Worm (Caenorhabditis elegans) whole organism, mixed stage, embryonic: ENCODE data around the gene T22D1.8.
A peak's percentile ranks its signal among the peaks of the same experiment; 100 is the strongest.

Experiments
- M03D4.4 ChIP-seq: sonication (generic microtip); optimal IDR thresholded peaks from 2 replicates; lab custom pipeline; 2017; ENCODE audit warnings: mild to moderate bottlenecking, missing genetic modification characterization, missing compliant biosample characterization
- bed-3 ChIP-seq: fragments of 200-800 bp; sonication (Bioruptor generic); optimal IDR thresholded peaks from 3 replicates; lab custom pipeline; 2018; ENCODE audit warnings: mild to moderate bottlenecking, missing genetic modification characterization, moderate library complexity, missing compliant biosample characterization
- blmp-1 ChIP-seq: fragments of 150-350 bp; optimal IDR thresholded peaks from 2 replicates; lab custom pipeline; 2014; ENCODE audit warnings: missing biosample characterization, missing genetic modification characterization
- ceh-39 ChIP-seq: fragments of 150-350 bp; optimal IDR thresholded peaks from 2 replicates; lab custom pipeline; 2014; ENCODE audit warnings: missing biosample characterization, missing genetic modification characterization
- ceh-43 ChIP-seq: fragments of 200-800 bp; sonication (Bioruptor generic); optimal IDR thresholded peaks from 2 replicates; lab custom pipeline; 2018; ENCODE audit warnings: mild to moderate bottlenecking, missing genetic modification characterization, moderate library complexity, missing compliant biosample characterization
- ceh-83 ChIP-seq: fragments of 200-800 bp; sonication (Bioruptor generic); optimal IDR thresholded peaks from 2 replicates; lab custom pipeline; 2018; ENCODE audit warnings: mild to moderate bottlenecking, missing genetic modification characterization, missing compliant biosample characterization
- ces-1 ChIP-seq: fragments of 150-350 bp; optimal IDR thresholded peaks from 2 replicates; lab custom pipeline; 2014; ENCODE audit warnings: missing biosample characterization, missing genetic modification reagents, missing genetic modification characterization
- cnd-1 ChIP-seq: fragments of 200-800 bp; sonication (Bioruptor generic); optimal IDR thresholded peaks from 2 replicates; lab custom pipeline; 2018; ENCODE audit warnings: mild to moderate bottlenecking, missing genetic modification characterization, missing compliant biosample characterization
- drap-1 ChIP-seq: fragments of 200-800 bp; sonication (Bioruptor generic); optimal IDR thresholded peaks from 3 replicates; lab custom pipeline; 2018; ENCODE audit warnings: mild to moderate bottlenecking, missing genetic modification characterization, missing compliant biosample characterization
- elt-1 ChIP-seq: sonication (generic microtip); optimal IDR thresholded peaks from 2 replicates; lab custom pipeline; 2017; ENCODE audit warnings: missing genetic modification characterization, mild to moderate bottlenecking, missing compliant biosample characterization, antibody characterized with exemption, moderate library complexity, borderline replicate concordance; ENCODE audit not compliant: insufficient read depth
- elt-3 ChIP-seq: fragments of 150-350 bp; optimal IDR thresholded peaks from 2 replicates; lab custom pipeline; 2014; ENCODE audit warnings: missing biosample characterization, missing genetic modification characterization
- flh-1 ChIP-seq: fragments of 200-800 bp; sonication (Bioruptor generic); optimal IDR thresholded peaks from 2 replicates; lab custom pipeline; 2018; ENCODE audit warnings: mild to moderate bottlenecking, missing genetic modification characterization, moderate library complexity, missing compliant biosample characterization
- ham-2 ChIP-seq: fragments of 200-800 bp; sonication (Bioruptor generic); optimal IDR thresholded peaks from 2 replicates; lab custom pipeline; 2018; ENCODE audit warnings: mild to moderate bottlenecking, missing genetic modification characterization, missing compliant biosample characterization
- hlh-1 ChIP-seq: fragments of 150-350 bp; optimal IDR thresholded peaks from 2 replicates; lab custom pipeline; 2014; ENCODE audit warnings: missing biosample characterization, missing genetic modification reagents, missing genetic modification characterization
- lin-13 ChIP-seq: fragments of 150-350 bp; optimal IDR thresholded peaks from 2 replicates; lab custom pipeline; 2014; ENCODE audit warnings: missing biosample characterization, missing genetic modification characterization
- lin-32 ChIP-seq: fragments of 200-800 bp; sonication (Bioruptor generic); optimal IDR thresholded peaks from 2 replicates; lab custom pipeline; 2018; ENCODE audit warnings: mild to moderate bottlenecking, missing genetic modification characterization, missing compliant biosample characterization
- lsy-2 ChIP-seq: fragments of 150-350 bp; optimal IDR thresholded peaks from 2 replicates; lab custom pipeline; 2014; ENCODE audit warnings: missing biosample characterization, missing genetic modification characterization
- mab-5 ChIP-seq: fragments of 150-350 bp; optimal IDR thresholded peaks from 2 replicates; lab custom pipeline; 2014; ENCODE audit warnings: missing biosample characterization, missing genetic modification characterization
- mep-1 ChIP-seq: fragments of 150-350 bp; optimal IDR thresholded peaks from 2 replicates; lab custom pipeline; 2017; ENCODE audit warnings: missing biosample characterization, missing genetic modification reagents, missing genetic modification characterization, inconsistent platforms
- mls-2 ChIP-seq: sonication (generic microtip); optimal IDR thresholded peaks from 2 replicates; lab custom pipeline; 2016; ENCODE audit warnings: mild to moderate bottlenecking, missing genetic modification characterization, moderate library complexity, missing compliant biosample characterization
- nhr-12 ChIP-seq: fragments of 150-350 bp; optimal IDR thresholded peaks from 2 replicates; lab custom pipeline; 2014; ENCODE audit warnings: missing biosample characterization, missing genetic modification characterization
- nhr-2 ChIP-seq: fragments of 150-350 bp; optimal IDR thresholded peaks from 2 replicates; lab custom pipeline; 2014; ENCODE audit warnings: missing biosample characterization, missing genetic modification characterization
- nhr-237 ChIP-seq: fragments of 150-350 bp; optimal IDR thresholded peaks from 2 replicates; lab custom pipeline; 2014; ENCODE audit warnings: missing biosample characterization, missing genetic modification characterization
- nhr-28 ChIP-seq: fragments of 150-350 bp; optimal IDR thresholded peaks from 2 replicates; lab custom pipeline; 2014; ENCODE audit warnings: missing biosample characterization, missing genetic modification characterization
- nhr-76 ChIP-seq: sonication (generic microtip); optimal IDR thresholded peaks from 2 replicates; lab custom pipeline; 2017; ENCODE audit warnings: missing biosample characterization, missing genetic modification characterization
- pha-4 ChIP-seq: fragments of 150-350 bp; optimal IDR thresholded peaks from 2 replicates; lab custom pipeline; 2018; ENCODE audit warnings: missing biosample characterization, missing genetic modification reagents, missing genetic modification characterization
- sem-2 ChIP-seq: fragments of 200-800 bp; sonication (Bioruptor generic); optimal IDR thresholded peaks from 2 replicates; lab custom pipeline; 2018; ENCODE audit warnings: mild to moderate bottlenecking, missing genetic modification characterization, missing compliant biosample characterization
- snpc-4 ChIP-seq: fragments of 150-350 bp; optimal IDR thresholded peaks from 2 replicates; lab custom pipeline; 2014; ENCODE audit warnings: missing biosample characterization, missing genetic modification characterization
- sptf-1 ChIP-seq: sonication (generic microtip); optimal IDR thresholded peaks from 2 replicates; lab custom pipeline; 2017; ENCODE audit warnings: mild to moderate bottlenecking, missing genetic modification characterization, moderate library complexity, missing compliant biosample characterization
- tbx-8 ChIP-seq: fragments of 200-800 bp; sonication (Bioruptor generic); optimal IDR thresholded peaks from 2 replicates; lab custom pipeline; 2018; ENCODE audit warnings: mild to moderate bottlenecking, missing genetic modification characterization, moderate library complexity, missing compliant biosample characterization
- unc-120 ChIP-seq: sonication (generic microtip); optimal IDR thresholded peaks from 2 replicates; lab custom pipeline; 2017; ENCODE audit warnings: missing genetic modification characterization, missing compliant biosample characterization; ENCODE audit not compliant: poor library complexity, severe bottlenecking
- unc-39 ChIP-seq: fragments of 150-350 bp; optimal IDR thresholded peaks from 2 replicates; lab custom pipeline; 2014; ENCODE audit warnings: missing biosample characterization, missing genetic modification characterization
- unc-62 ChIP-seq: fragments of 150-350 bp; optimal IDR thresholded peaks from 2 replicates; lab custom pipeline; 2014; ENCODE audit warnings: missing biosample characterization, missing genetic modification reagents, missing genetic modification characterization
- zip-8 ChIP-seq: fragments of 150-350 bp; optimal IDR thresholded peaks from 2 replicates; lab custom pipeline; 2014; ENCODE audit warnings: missing biosample characterization, missing genetic modification characterization
- ztf-11 ChIP-seq: fragments of 150-350 bp; optimal IDR thresholded peaks from 2 replicates; lab custom pipeline; 2014; ENCODE audit warnings: missing biosample characterization, missing genetic modification characterization

The T22D1.8 gene

ce11 chrIV:6928417-6928816, 22.3 kb upstream of the T22D1.8 start, which contains the start of gene cest-6:
Gene cest-6, minus strand, starts transcription at chrIV:6928517.
- TF ChIP-seq pha-4 (no peak), unc-62 (GFP tag; lab: Kevin White, UChicago) (no peak), bed-3 (no peak), ztf-11 (tag; lab: Kevin White, UChicago) (no peak), nhr-76 (no peak)

ce11 chrIV:6925520-6925919, 19.4 kb upstream of the T22D1.8 start:
- TF ChIP-seq elt-1 (peak; percentile 54), mls-2 (tag; lab: Kevin White, UChicago) (no peak), bed-3 (no peak)
- TF ChIP-seq, all 35 proteins: peak for 1

- TF ChIP-seq lin-32 (GFP tag; lab: Kevin White, UChicago): no peak
- no peak for TF ChIP-seq sem-2 (GFP tag; lab: Kevin White, UChicago)
- no peak for TF ChIP-seq unc-120
- TF ChIP-seq snpc-4: no peak
- no peak for TF ChIP-seq nhr-2 (tag; lab: Kevin White, UChicago)
Measured at ce11 chrIV:6923070-6923469, 16.9 kb upstream of the T22D1.8 start, which contains the start of gene T22D1.1. Gene T22D1.1, plus strand, starts transcription at chrIV:6923370.

- TF ChIP-seq tbx-8 (GFP tag; lab: Kevin White, UChicago): no peak
- no peak for TF ChIP-seq blmp-1
- TF ChIP-seq pha-4: no peak
- no peak for TF ChIP-seq ceh-83 (GFP tag; lab: Kevin White, UChicago)
Measured at ce11 chrIV:6920063-6920462, 13.9 kb upstream of the T22D1.8 start, which contains the start of gene T22D1.18. Gene T22D1.18, minus strand, starts transcription at chrIV:6920163.

- TF ChIP-seq M03D4.4 (tag; lab: Kevin White, UChicago) (no peak), ztf-11 (tag; lab: Kevin White, UChicago) (no peak), elt-3 (no peak), mab-5 (tag; lab: Kevin White, UChicago) (no peak), ceh-39 (tag; lab: Kevin White, UChicago) (no peak), hlh-1 (tag; lab: Kevin White, UChicago) (no peak), unc-39 (no peak), elt-1 (no peak), unc-62 (GFP tag; lab: Kevin White, UChicago) (no peak), pha-4 (peak; percentile 59), ceh-43 (GFP tag; lab: Kevin White, UChicago) (peak; percentile 42), bed-3 (no peak), snpc-4 (no peak), ces-1 (peak; percentile 93), zip-8 (tag; lab: Kevin White, UChicago) (no peak), lsy-2 (tag; lab: Kevin White, UChicago) (peak; percentile 81), drap-1 (GFP tag; lab: Kevin White, UChicago) (no peak), nhr-28 (tag; lab: Kevin White, UChicago) (no peak), nhr-237 (tag; lab: Kevin White, UChicago) (peak; percentile 69), mls-2 (tag; lab: Kevin White, UChicago) (no peak), mep-1 (peak; percentile 65), flh-1 (GFP tag; lab: Kevin White, UChicago) (no peak), lin-13 (tag; lab: Kevin White, UChicago) (peak; percentile 58), blmp-1 (peak; percentile 27), nhr-76 (no peak), nhr-12 (tag; lab: Kevin White, UChicago) (no peak), unc-120 (no peak), lin-32 (GFP tag; lab: Kevin White, UChicago) (no peak), ham-2 (no peak), ceh-83 (GFP tag; lab: Kevin White, UChicago) (no peak), nhr-2 (tag; lab: Kevin White, UChicago) (peak; percentile 4), sptf-1 (tag; lab: Kevin White, UChicago) (peak; percentile 38), sem-2 (GFP tag; lab: Kevin White, UChicago) (no peak), cnd-1 (tag; lab: Kevin White, UChicago) (no peak), tbx-8 (GFP tag; lab: Kevin White, UChicago) (no peak)
- TF ChIP-seq, all 35 proteins: peak for 10
Measured at ce11 chrIV:6919318-6919717, 13.2 kb upstream of the T22D1.8 start, which contains the start of gene ruvb-2. Gene ruvb-2, minus strand, starts transcription at chrIV:6919406.
